Worm (Caenorhabditis elegans) whole organism, L4 larva: ENCODE measurements around the gene F01G4.6.

Source experiments
- F37D6.2 ChIP-seq: sonication (generic microtip); optimal IDR thresholded peaks from 2 replicates; lab custom pipeline; 2016; ENCODE audit warnings: mild to moderate bottlenecking, missing genetic modification characterization, missing compliant biosample characterization
- F44E2.7 ChIP-seq: fragments of 200-800 bp; sonication (Bioruptor generic); IDR thresholded peaks from 2 replicates; pipeline ENCODE4 v2.1.2; 2022; ENCODE audit warnings: missing genetic modification characterization, missing compliant biosample characterization
- F49E8.2 ChIP-seq: sonication (generic microtip); optimal IDR thresholded peaks from 2 replicates; lab custom pipeline; 2016; ENCODE audit warnings: missing compliant biosample characterization, mild to moderate bottlenecking, missing genetic modification characterization, borderline replicate concordance
- T20F7.1 ChIP-seq: fragments of 200-800 bp; sonication (Bioruptor generic); optimal IDR thresholded peaks from 2 replicates; lab custom pipeline; 2018; ENCODE audit warnings: mild to moderate bottlenecking, missing genetic modification characterization, missing compliant biosample characterization
- Y105C5A.15 ChIP-seq: fragments of 200-800 bp; sonication (Bioruptor generic); IDR thresholded peaks from 2 replicates; pipeline ENCODE4 v1.3.6; 2022; ENCODE audit warnings: missing genetic modification characterization, missing compliant biosample characterization
- Y5F2A.4 ChIP-seq: fragments of 200-800 bp; sonication (Bioruptor generic); optimal IDR thresholded peaks from 2 replicates; lab custom pipeline; 2018; ENCODE audit warnings: mild to moderate bottlenecking, missing genetic modification characterization, missing compliant biosample characterization
- Y75B8A.6 ChIP-seq: fragments of 200-800 bp; sonication (Bioruptor generic); IDR thresholded peaks from 2 replicates; pipeline ENCODE4 v1.3.6; 2022; ENCODE audit warnings: missing genetic modification reagents, missing genetic modification characterization, missing compliant biosample characterization
- ZK546.5 ChIP-seq, 2 experiments: sonication (generic microtip); optimal IDR thresholded peaks; 2 replicates each; lab custom pipeline; 2017; ENCODE audit warnings: missing biosample characterization in 2 of 2, missing genetic modification characterization in 2 of 2
- aly-2 ChIP-seq: sonication (generic microtip); optimal IDR thresholded peaks from 2 replicates; lab custom pipeline; 2018; ENCODE audit warnings: missing biosample characterization, missing genetic modification characterization
- ama-1 ChIP-seq: fragments of 150-350 bp; optimal IDR thresholded peaks from 2 replicates; lab custom pipeline; 2014; ENCODE audit warnings: inconsistent platforms, mixed read lengths
- ceh-20 ChIP-seq: fragments of 200-800 bp; sonication (Bioruptor generic); IDR thresholded peaks from 2 replicates; pipeline ENCODE4 v1.3.6; 2022; ENCODE audit warnings: missing genetic modification reagents, missing genetic modification characterization, missing compliant biosample characterization
- ceh-82 ChIP-seq: sonication (generic microtip); optimal IDR thresholded peaks from 2 replicates; lab custom pipeline; 2017; ENCODE audit warnings: missing biosample characterization, missing genetic modification characterization
- cey-2 ChIP-seq: sonication (generic microtip); optimal IDR thresholded peaks from 3 replicates; lab custom pipeline; 2017; ENCODE audit warnings: missing genetic modification characterization, mild to moderate bottlenecking, missing compliant biosample characterization, antibody characterized with exemption, borderline replicate concordance; ENCODE audit not compliant: insufficient read depth
- ctbp-1 ChIP-seq: fragments of 200-800 bp; sonication (Bioruptor generic); IDR thresholded peaks from 2 replicates; pipeline ENCODE4 v1.3.6; 2022; ENCODE audit warnings: missing genetic modification reagents, missing genetic modification characterization, missing compliant biosample characterization
- daf-12 ChIP-seq: fragments of 150-350 bp; optimal IDR thresholded peaks from 2 replicates; lab custom pipeline; 2014; ENCODE audit warnings: missing biosample characterization, missing genetic modification reagents, missing genetic modification characterization
- daf-16 ChIP-seq, 3 experiments: sonication (generic microtip); optimal IDR thresholded peaks; 2 replicates each; lab custom pipeline; 2016 to 2017; ENCODE audit warnings: missing genetic modification characterization in 3 of 3, missing genetic modification reagents in 3 of 3, mild to moderate bottlenecking in 2 of 3, missing compliant biosample characterization in 2 of 3, missing biosample characterization in 1 of 3, moderate library complexity in 1 of 3
- dpl-1 ChIP-seq: fragments of 150-350 bp; optimal IDR thresholded peaks from 2 replicates; lab custom pipeline; 2014; ENCODE audit warnings: missing biosample characterization, missing genetic modification reagents, missing genetic modification characterization
- duxl-1 ChIP-seq: sonication (generic microtip); optimal IDR thresholded peaks from 2 replicates; lab custom pipeline; 2016; ENCODE audit warnings: mild to moderate bottlenecking, missing genetic modification characterization, moderate library complexity, missing compliant biosample characterization; ENCODE audit not compliant: poor library complexity
- dve-1 ChIP-seq: sonication (generic microtip); optimal IDR thresholded peaks from 2 replicates; lab custom pipeline; 2017; ENCODE audit warnings: antibody characterized with exemption, mild to moderate bottlenecking, missing genetic modification characterization, missing compliant biosample characterization; ENCODE audit not compliant: insufficient read depth
- egl-27 ChIP-seq: sonication (generic microtip); optimal IDR thresholded peaks from 3 replicates; lab custom pipeline; 2017; ENCODE audit warnings: missing biosample characterization, missing genetic modification reagents, missing genetic modification characterization
- fkh-10 ChIP-seq: fragments of 150-350 bp; optimal IDR thresholded peaks from 2 replicates; lab custom pipeline; 2014; ENCODE audit warnings: missing biosample characterization, missing genetic modification reagents, missing genetic modification characterization
- hif-1 ChIP-seq, 2 experiments: sonication (generic microtip); optimal IDR thresholded peaks; 2 replicates each; lab custom pipeline; 2016 to 2017; ENCODE audit warnings: missing compliant biosample characterization in 2 of 2, missing genetic modification characterization in 2 of 2, missing genetic modification reagents in 2 of 2, missing genotype in 2 of 2, mild to moderate bottlenecking in 1 of 2
- hlh-30 ChIP-seq: sonication (generic microtip); optimal IDR thresholded peaks from 2 replicates; lab custom pipeline; 2017; ENCODE audit warnings: antibody characterized with exemption, mild to moderate bottlenecking, missing genetic modification characterization, missing compliant biosample characterization; ENCODE audit not compliant: insufficient read depth
- lin-38 ChIP-seq: fragments of 200-800 bp; sonication (Bioruptor generic); IDR thresholded peaks from 2 replicates; pipeline ENCODE4 v1.3.6; 2022; ENCODE audit warnings: missing genetic modification reagents, missing genetic modification characterization, missing compliant biosample characterization
- lsy-2 ChIP-seq, 2 experiments: fragments of 150-350 bp in 1 of 2; sonication (generic microtip) in 1 of 2; optimal IDR thresholded peaks; 2 replicates each; lab custom pipeline; 2014 to 2017; ENCODE audit warnings: missing biosample characterization in 2 of 2, missing genetic modification characterization in 2 of 2
- madf-9 ChIP-seq: fragments of 200-800 bp; sonication (Bioruptor generic); conservative IDR thresholded peaks from 2 replicates; pipeline ENCODE4 v1.3.6; 2022; ENCODE audit warnings: missing genetic modification reagents, missing genetic modification characterization, missing compliant biosample characterization
- mep-1 ChIP-seq: fragments of 150-350 bp; sonication (generic microtip); optimal IDR thresholded peaks from 3 replicates; lab custom pipeline; 2014; ENCODE audit warnings: missing biosample characterization, missing genetic modification characterization
- nhr-102 ChIP-seq: sonication (generic microtip); optimal IDR thresholded peaks from 2 replicates; lab custom pipeline; 2016; ENCODE audit warnings: mild to moderate bottlenecking, missing genetic modification characterization, moderate library complexity, missing compliant biosample characterization
- nhr-28 ChIP-seq: fragments of 150-350 bp; optimal IDR thresholded peaks from 2 replicates; lab custom pipeline; 2014; ENCODE audit warnings: missing biosample characterization, missing genetic modification characterization
- nhr-48 ChIP-seq: sonication (generic microtip); optimal IDR thresholded peaks from 2 replicates; lab custom pipeline; 2016; ENCODE audit warnings: mild to moderate bottlenecking, missing genetic modification characterization, missing compliant biosample characterization
- nhr-6 ChIP-seq: fragments of 150-350 bp; optimal IDR thresholded peaks from 2 replicates; lab custom pipeline; 2014; ENCODE audit warnings: missing biosample characterization, missing genetic modification characterization
- nhr-77 ChIP-seq: fragments of 150-350 bp; optimal IDR thresholded peaks from 2 replicates; lab custom pipeline; 2014; ENCODE audit warnings: missing biosample characterization, missing genetic modification characterization
- pha-4 ChIP-seq, 2 experiments: fragments of 150-350 bp in 1 of 2; fragments of 200-800 bp in 1 of 2; sonication (Bioruptor generic) in 1 of 2; IDR thresholded peaks in 1 of 2; optimal IDR thresholded peaks in 1 of 2; 2 replicates each; pipeline versions ENCODE4 v1.3.6 to Lab custom; 2014 to 2022; ENCODE audit warnings: missing genetic modification characterization in 2 of 2, missing genetic modification reagents in 2 of 2, missing biosample characterization in 1 of 2, missing compliant biosample characterization in 1 of 2
- snpc-1.2 ChIP-seq: fragments of 200-800 bp; sonication (Bioruptor generic); IDR thresholded peaks from 2 replicates; pipeline ENCODE4 v1.3.6; 2022; ENCODE audit warnings: missing genetic modification reagents, missing genetic modification characterization, missing compliant biosample characterization
- unc-130 ChIP-seq: sonication (generic microtip); optimal IDR thresholded peaks from 2 replicates; lab custom pipeline; 2016; ENCODE audit warnings: missing genetic modification reagents, missing genetic modification characterization, missing compliant biosample characterization
- zag-1 ChIP-seq: fragments of 150-350 bp; optimal IDR thresholded peaks from 2 replicates; lab custom pipeline; 2014; ENCODE audit warnings: missing biosample characterization, missing genetic modification characterization
- zip-11 ChIP-seq: fragments of 200-800 bp; sonication (Bioruptor generic); IDR thresholded peaks from 2 replicates; pipeline ENCODE4 v1.3.6; 2022; ENCODE audit warnings: missing genetic modification characterization, missing compliant biosample characterization

Gene F01G4.6

ce11 chrIV:11142314-11143227 is 6.7 kb downstream of the F01G4.6 start, which contains the start of gene skih-2:
Gene skih-2 (minus strand): TSS chrIV:11142364.
- TF ChIP-seq fkh-10 (GFP tag; lab: Kevin White, UChicago) (peak; percentile 8), lsy-2 (tag; optimal IDR thresholded peaks at IDR 0.05; lab: Kevin White, UChicago) (peak in 1 of 2 experiments; percentile 78), Y75B8A.6 (no peak), ZK546.5 (tag; optimal IDR thresholded peaks at IDR 0.05; lab: Kevin White, UChicago) (peak in 1 of 2 experiments; percentile 9), F44E2.7 (GFP tag; lab: Robert Waterston, UW) (no peak), nhr-6 (tag; lab: Kevin White, UChicago) (peak; percentile 15), Y5F2A.4 (GFP tag; lab: Kevin White, UChicago) (no peak), hif-1 (tag; optimal IDR thresholded peaks at IDR 0.05; lab: Kevin White, UChicago) (no peak), pha-4 (GFP tag; IDR thresholded peaks at IDR 0.05; lab: Robert Waterston, UW) (no peak), pha-4 (tag; optimal IDR thresholded peaks at IDR 0.05; lab: Kevin White, UChicago) (no peak), zag-1 (tag; lab: Kevin White, UChicago) (no peak), F49E8.2 (peak; percentile 64), daf-12 (tag; lab: Kevin White, UChicago) (no peak), hlh-30 (tag; lab: Kevin White, UChicago) (peak; percentile 29), ceh-20 (no peak), Y105C5A.15 (GFP tag; lab: Robert Waterston, UW) (no peak), ama-1 (lab: Kevin White, UChicago) (no peak), F37D6.2 (tag; lab: Kevin White, UChicago) (no peak), zip-11 (GFP tag; lab: Robert Waterston, UW) (no peak), egl-27 (tag; lab: Kevin White, UChicago) (peak; percentile 36), ceh-82 (tag; lab: Kevin White, UChicago) (no peak), nhr-102 (tag; lab: Kevin White, UChicago) (no peak), madf-9 (GFP tag; lab: Robert Waterston, UW) (no peak), unc-130 (GFP tag; lab: Kevin White, UChicago) (peak; percentile 32), aly-2 (tag; lab: Kevin White, UChicago) (no peak), dpl-1 (GFP tag; lab: Kevin White, UChicago) (peak; percentile 93), daf-16 (GFP tag; optimal IDR thresholded peaks at IDR 0.05; lab: Kevin White, UChicago) (no peak), daf-16 (tag; optimal IDR thresholded peaks at IDR 0.05; lab: Kevin White, UChicago) (peak; percentile 34), lin-38 (GFP tag; lab: Robert Waterston, UW) (peak; percentile 40), nhr-77 (tag; lab: Kevin White, UChicago) (peak; percentile 7), T20F7.1 (GFP tag; lab: Kevin White, UChicago) (peak; percentile 40), snpc-1.2 (GFP tag; lab: Robert Waterston, UW) (peak; percentile 21; the same call in 1 of the 2 replicates), mep-1 (no peak), nhr-48 (tag; lab: Kevin White, UChicago) (no peak), duxl-1 (tag; lab: Kevin White, UChicago) (no peak)
- TF ChIP-seq, all 104 proteins: peak for 14

ce11 chrIV:11131268-11131667 is 18.0 kb downstream of the F01G4.6 start, which contains the start of gene ard-1:
Gene ard-1 (plus strand): TSS chrIV:11131279.
- TF ChIP-seq ctbp-1 (GFP tag; lab: Robert Waterston, UW) (peak; percentile 10; the same call in 1 of the 2 replicates), F37D6.2 (tag; lab: Kevin White, UChicago) (no peak)
- TF ChIP-seq, all 104 proteins: peak for 1

DNA sequence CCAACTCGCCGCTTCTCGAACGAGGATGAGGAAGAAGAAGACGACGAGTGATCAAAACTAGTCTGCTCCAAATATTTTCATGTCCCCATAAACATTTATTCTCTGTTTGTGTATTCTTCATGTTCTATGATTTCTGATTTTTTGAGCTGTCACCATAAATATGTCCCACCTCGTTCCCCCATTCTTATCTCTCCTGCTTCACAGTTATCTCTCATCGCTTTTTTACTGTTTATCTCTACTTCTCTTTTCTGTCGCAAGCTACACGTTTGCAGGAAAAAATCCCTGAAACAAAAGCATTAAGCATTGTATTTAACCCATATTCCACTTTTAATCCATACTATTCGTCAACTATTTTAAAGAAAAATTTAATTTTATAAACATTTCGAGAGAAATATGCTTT is 18.5 kb downstream of the F01G4.6 start:
- TF ChIP-seq nhr-77 (tag; lab: Kevin White, UChicago) (peak; percentile 32), dve-1 (tag; lab: Kevin White, UChicago) (peak; percentile 69), zip-11 (GFP tag; lab: Robert Waterston, UW) (no peak), cey-2 (tag; lab: Kevin White, UChicago) (no peak), hif-1 (tag; optimal IDR thresholded peaks at IDR 0.05; lab: Kevin White, UChicago) (no peak), mep-1 (peak; percentile 47), daf-16 (GFP tag; optimal IDR thresholded peaks at IDR 0.05; lab: Kevin White, UChicago) (no peak), daf-16 (tag; optimal IDR thresholded peaks at IDR 0.05; lab: Kevin White, UChicago) (peak; percentile 83), F49E8.2 (no peak), F44E2.7 (GFP tag; lab: Robert Waterston, UW) (no peak), nhr-28 (tag; lab: Kevin White, UChicago) (peak; percentile 20), lsy-2 (tag; optimal IDR thresholded peaks at IDR 0.05; lab: Kevin White, UChicago) (peak in 1 of 2 experiments; percentile 12)
